In the genomic region with DNA sequence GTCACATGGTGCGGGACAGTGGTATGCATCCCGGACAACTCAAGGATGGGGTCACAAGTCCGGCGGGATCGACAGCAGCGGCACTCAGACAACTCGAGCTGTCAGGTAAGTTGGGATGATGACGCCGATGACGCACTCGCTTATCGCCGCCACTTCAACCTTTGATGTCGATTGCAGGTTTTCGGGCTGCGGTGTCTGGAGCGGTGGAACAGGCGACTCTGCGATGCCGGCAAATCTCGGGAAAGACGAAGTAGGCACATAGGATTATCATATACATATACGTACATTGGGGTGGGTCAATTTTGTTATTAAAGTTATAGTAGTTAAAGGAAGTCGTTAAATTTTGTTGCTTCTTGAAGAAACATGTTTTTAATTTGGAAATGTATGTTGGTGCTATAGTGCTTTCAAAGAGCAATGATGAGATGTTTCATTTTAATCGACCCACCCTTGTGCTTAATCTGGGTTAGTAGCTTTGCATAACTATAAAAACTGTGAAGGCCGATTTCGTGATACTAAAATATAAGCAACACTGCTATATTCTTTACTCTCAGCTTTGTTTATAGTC, we compare ENCODE assay signal across 1 fruit fly cellular context.
TF ChIP-seq lines count a peak whose summit lies in the region.

No protein-coding gene starts in this region.

TF ChIP-seq in whole organism, prepupa, 60 proteins besides CTCF, POLR2A, EP300 and RAD21 (continued from another document):
- TF ChIP-seq dsx (GFP tag; optimal IDR thresholded peaks at IDR 0.05; lab: Kevin White, UChicago; ENCODE audit: poor library complexity, severe bottlenecking) = no peak
- TF ChIP-seq Sox14 (GFP tag; optimal IDR thresholded peaks at IDR 0.05; lab: Kevin White, UChicago) = peak; percentile 21
- TF ChIP-seq CG11762 (GFP tag; optimal IDR thresholded peaks at IDR 0.05; lab: Kevin White, UChicago; ENCODE audit: insufficient read depth) = no peak
- TF ChIP-seq CG3032 (tag; optimal IDR thresholded peaks at IDR 0.05; lab: Kevin White, UChicago) = no peak
- no peak for TF ChIP-seq spab (GFP tag; optimal IDR thresholded peaks at IDR 0.05; lab: Kevin White, UChicago)
- TF ChIP-seq CG6808 (GFP tag; optimal IDR thresholded peaks at IDR 0.05; lab: Kevin White, UChicago) = no peak
- no peak for TF ChIP-seq dac (GFP tag; optimal IDR thresholded peaks at IDR 0.05; lab: Kevin White, UChicago)
- TF ChIP-seq CG6792 (GFP tag; optimal IDR thresholded peaks at IDR 0.05; lab: Kevin White, UChicago) = no peak
- peak; percentile 98 for TF ChIP-seq svp (GFP tag; lab: Kevin White, UChicago)
- no peak for TF ChIP-seq CG6276 (GFP tag; optimal IDR thresholded peaks at IDR 0.05; lab: Kevin White, UChicago)
- TF ChIP-seq fd59A (GFP tag; optimal IDR thresholded peaks at IDR 0.05; lab: Kevin White, UChicago) = no peak
- peak; percentile 16 for TF ChIP-seq Met (GFP tag; optimal IDR thresholded peaks at IDR 0.05; lab: Kevin White, UChicago)
- TF ChIP-seq CG8319 (GFP tag; optimal IDR thresholded peaks at IDR 0.05; lab: Kevin White, UChicago) = no peak
- peak; percentile 23 for TF ChIP-seq CG32006 (GFP tag; optimal IDR thresholded peaks at IDR 0.05; lab: Kevin White, UChicago)
- TF ChIP-seq CG31627 (GFP tag; optimal IDR thresholded peaks at IDR 0.05; lab: Kevin White, UChicago) = no peak
- TF ChIP-seq Ets96B (tag; optimal IDR thresholded peaks at IDR 0.05; lab: Kevin White, UChicago) = no peak
- no peak for TF ChIP-seq Eip93F (GFP tag; optimal IDR thresholded peaks at IDR 0.05; lab: Kevin White, UChicago)
- TF ChIP-seq Hr4 (GFP tag; optimal IDR thresholded peaks at IDR 0.05; lab: Kevin White, UChicago) = no peak
- TF ChIP-seq CG8119 (GFP tag; IDR thresholded peaks at IDR 0.05; lab: Robert Waterston, UW) = 0 out of 3 replicates have a peak, but pooled peaks have one; percentile 19
- no peak for TF ChIP-seq CG3919 (GFP tag; optimal IDR thresholded peaks at IDR 0.05; lab: Kevin White, UChicago)
- TF ChIP-seq CG1621 (tag; optimal IDR thresholded peaks at IDR 0.05; lab: Kevin White, UChicago) = no peak
- no peak for TF ChIP-seq achi (GFP tag; optimal IDR thresholded peaks at IDR 0.05; lab: Kevin White, UChicago)
- TF ChIP-seq ss (GFP tag; optimal IDR thresholded peaks at IDR 0.05; lab: Kevin White, UChicago) = no peak
- TF ChIP-seq pdm3 (GFP tag; optimal IDR thresholded peaks at IDR 0.05; lab: Kevin White, UChicago) = peak; percentile 18
- no peak for TF ChIP-seq CG10631 (GFP tag; optimal IDR thresholded peaks at IDR 0.05; lab: Kevin White, UChicago)
- no peak for TF ChIP-seq eg (GFP tag; IDR thresholded peaks at IDR 0.05; lab: Robert Waterston, UW)
- no peak for TF ChIP-seq Hr38 (GFP tag; optimal IDR thresholded peaks at IDR 0.05; lab: Kevin White, UChicago)
- no peak for TF ChIP-seq Ets21C (GFP tag; optimal IDR thresholded peaks at IDR 0.05; lab: Kevin White, UChicago)
TF ChIP-seq in whole organism, prepupa: peak in this region for 14.
